Fruit fly (Drosophila melanogaster) Kc167 (cell line): Measurements from ENCODE around the gene Dic2.

Experiments
- Sin3A ChIP-seq: fragments of >200 bp; optimal IDR thresholded peaks from 2 replicates; lab custom pipeline; 2018; ENCODE audit warnings: missing external identifiers
- h ChIP-seq: fragments of >200 bp; optimal IDR thresholded peaks from 3 replicates; lab custom pipeline; 2018; ENCODE audit warnings: missing external identifiers
- psq ChIP-seq: fragments of >200 bp; optimal IDR thresholded peaks from 2 replicates; lab custom pipeline; 2017; ENCODE audit warnings: missing external identifiers
- ttk ChIP-seq: sonication (Bioruptor generic); optimal IDR thresholded peaks from 2 replicates; lab custom pipeline; 2017; ENCODE audit warnings: missing external identifiers

dm6 chr3R:20484441-20484840, 16.8 kb downstream of the Dic2 start, which contains the start of gene Gfrl:
- TF ChIP-seq psq (lab: Kevin White, UChicago) (no peak), Sin3A (lab: Kevin White, UChicago) (no peak), h (no peak), ttk (lab: Kevin White, UChicago) (no peak)
